Fruit fly (Drosophila melanogaster): Measurements from ENCODE around the gene Vps60.

The Vps60 gene

DNA sequence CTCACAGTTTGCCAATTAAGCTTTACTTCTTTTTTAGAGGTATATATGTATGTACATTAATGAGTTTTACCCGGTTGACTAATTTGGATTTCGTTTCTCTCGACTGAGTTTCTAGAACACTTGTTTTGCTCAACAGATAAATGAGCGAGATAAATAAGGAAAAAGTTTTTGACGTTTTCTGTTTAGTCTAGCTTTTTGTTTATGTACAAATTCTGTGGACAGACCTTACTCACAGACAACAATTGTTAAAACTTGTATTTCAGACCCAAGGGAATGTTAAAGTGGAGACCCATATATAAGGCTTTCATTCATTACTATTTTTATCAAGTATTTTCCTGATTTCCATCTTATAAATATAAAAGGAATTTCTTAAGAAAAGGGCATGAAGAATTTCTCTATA, 3.6 kb upstream of the Vps60 start (continued):
- TF ChIP-seq Side (GFP tag; optimal IDR thresholded peaks at IDR 0.05) (no peak), NC2β (GFP tag; optimal IDR thresholded peaks at IDR 0.05) (no peak), Dll (GFP tag; IDR thresholded peaks at IDR 0.05; ENCODE audit: partially characterized antibody) (no peak), CG6854 (GFP tag; optimal IDR thresholded peaks at IDR 0.05) (peak; percentile 63), Poxn (GFP tag; IDR thresholded peaks at IDR 0.05) (no peak), CG1647 (GFP tag; optimal IDR thresholded peaks at IDR 0.05) (no peak), CG15601 (tag; optimal IDR thresholded peaks at IDR 0.05) (peak; percentile 47), CG13296 (GFP tag; optimal IDR thresholded peaks at IDR 0.05) (peak; percentile 52), Hr51 (GFP tag; optimal IDR thresholded peaks at IDR 0.05) (no peak)

DNA sequence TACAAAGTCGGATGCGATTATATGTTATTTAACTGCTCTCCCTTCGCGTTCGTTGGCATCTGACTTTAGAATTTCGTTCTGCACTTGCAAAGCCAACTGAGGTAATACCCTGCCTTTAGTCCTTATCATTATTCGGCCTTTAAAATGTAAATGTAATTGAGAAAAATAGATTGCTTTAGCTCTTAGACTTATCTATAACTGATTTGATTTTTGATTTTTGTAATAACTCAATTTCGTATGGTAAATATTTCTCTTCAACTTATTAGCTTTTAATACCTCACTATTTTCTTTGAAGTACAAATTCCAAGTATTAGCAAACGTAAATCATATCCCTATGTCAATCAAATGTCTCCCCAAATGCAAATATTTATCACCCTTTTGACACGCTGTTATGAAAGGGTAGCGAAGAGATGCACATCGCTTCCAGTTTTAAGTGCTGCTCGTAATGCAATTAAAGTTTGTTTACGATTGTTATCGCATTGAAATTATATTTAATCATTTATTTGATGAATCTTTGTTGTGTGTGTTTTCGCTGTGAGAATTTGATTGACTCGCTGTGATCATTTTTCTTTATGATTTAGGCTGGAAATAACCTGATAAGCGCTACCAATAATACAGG, 2.9 kb upstream of the Vps60 start:
- TF ChIP-seq pfk (GFP tag; optimal IDR thresholded peaks at IDR 0.05) (no peak), Poxn (GFP tag; IDR thresholded peaks at IDR 0.05) (no peak), eve (GFP tag; optimal IDR thresholded peaks at IDR 0.05) (peak in 1 of 2 experiments; percentile 23), lab (GFP tag; optimal IDR thresholded peaks at IDR 0.05) (no peak), maf-S (GFP tag; optimal IDR thresholded peaks at IDR 0.05) (no peak), CG10654 (GFP tag; optimal IDR thresholded peaks at IDR 0.05) (no peak), gt (GFP tag; IDR thresholded peaks at IDR 0.05) (no peak), bcd (GFP tag; optimal IDR thresholded peaks at IDR 0.05) (no peak), mirr (GFP tag; optimal IDR thresholded peaks at IDR 0.05) (no peak), CG14441 (GFP tag; IDR thresholded peaks at IDR 0.05) (no peak), CG10209 (GFP tag; optimal IDR thresholded peaks at IDR 0.05) (no peak), Asciz (GFP tag; optimal IDR thresholded peaks at IDR 0.05) (peak; percentile 33), ara (GFP tag; IDR thresholded peaks at IDR 0.05) (no peak), CG13894 (tag; optimal IDR thresholded peaks at IDR 0.05) (no peak), stwl (tag; optimal IDR thresholded peaks at IDR 0.05) (no peak), bsh (GFP tag; optimal IDR thresholded peaks at IDR 0.05) (no peak), mld (GFP tag; IDR thresholded peaks at IDR 0.05; ENCODE audit: partially characterized antibody) (no peak), usp (GFP tag; optimal IDR thresholded peaks at IDR 0.05) (no peak), sob (GFP tag; IDR thresholded peaks at IDR 0.05) (no peak), lola (GFP tag; optimal IDR thresholded peaks at IDR 0.05) (peak in 1 of 3 experiments; percentile 26), Doc2 (GFP tag; IDR thresholded peaks at IDR 0.05) (no peak), nau (GFP tag; optimal IDR thresholded peaks at IDR 0.05) (no peak), gsb (GFP tag; IDR thresholded peaks at IDR 0.05) (no peak), NK7.1 (GFP tag; optimal IDR thresholded peaks at IDR 0.05) (no peak), vfl (GFP tag; optimal IDR thresholded peaks at IDR 0.05) (no peak), CG13123 (GFP tag; optimal IDR thresholded peaks at IDR 0.05) (no peak), HLH4C (GFP tag; IDR thresholded peaks at IDR 0.05; ENCODE audit: partially characterized antibody) (no peak), CG16815 (GFP tag; optimal IDR thresholded peaks at IDR 0.05) (no peak), TFAM (GFP tag; optimal IDR thresholded peaks at IDR 0.05) (no peak), kni (GFP tag; optimal IDR thresholded peaks at IDR 0.05) (no peak), Nf-YC (tag; optimal IDR thresholded peaks at IDR 0.05) (no peak), sens (GFP tag) (peak; percentile 76), cwo (GFP tag; optimal IDR thresholded peaks at IDR 0.05) (no peak), CG33213 (GFP tag; optimal IDR thresholded peaks at IDR 0.05) (no peak), pros (GFP tag; optimal IDR thresholded peaks at IDR 0.05) (no peak), Blimp-1 (GFP tag; optimal IDR thresholded peaks at IDR 0.05) (no peak), CG9437 (GFP tag; optimal IDR thresholded peaks at IDR 0.05) (no peak), CG15514 (GFP tag; optimal IDR thresholded peaks at IDR 0.05) (no peak), Ptx1 (GFP tag; IDR thresholded peaks at IDR 0.05) (no peak), her (GFP tag; optimal IDR thresholded peaks at IDR 0.05) (no peak)

Measured in whole organism, embryonic.